Worm (Caenorhabditis elegans) whole organism, L3 larva: ENCODE results near the gene ZK666.4.

Experiments used
- ama-1 ChIP-seq: fragments of 150-350 bp; optimal IDR thresholded peaks from 2 replicates; lab custom pipeline; 2018
- daf-12 ChIP-seq: fragments of 150-350 bp; optimal IDR thresholded peaks from 2 replicates; lab custom pipeline; 2014; ENCODE audit warnings: missing biosample characterization, missing genetic modification reagents, missing genetic modification characterization
- eor-1 ChIP-seq, 2 experiments: fragments of 150-350 bp; optimal IDR thresholded peaks; 2 replicates each; lab custom pipeline; 2014 to 2018; ENCODE audit warnings: missing biosample characterization in 2 of 2, missing genetic modification characterization in 2 of 2
- nfya-1 ChIP-seq: sonication (generic microtip); optimal IDR thresholded peaks from 2 replicates; lab custom pipeline; 2017; ENCODE audit warnings: missing genetic modification characterization, mild to moderate bottlenecking, missing compliant biosample characterization, antibody characterized with exemption, moderate library complexity; ENCODE audit not compliant: insufficient read depth
- nhr-11 ChIP-seq: fragments of 150-350 bp; optimal IDR thresholded peaks from 2 replicates; lab custom pipeline; 2014; ENCODE audit warnings: missing biosample characterization, missing genetic modification characterization
- nhr-237 ChIP-seq: fragments of 150-350 bp; optimal IDR thresholded peaks from 2 replicates; lab custom pipeline; 2014; ENCODE audit warnings: missing biosample characterization, missing genetic modification characterization
- nhr-28 ChIP-seq: fragments of 150-350 bp; optimal IDR thresholded peaks from 2 replicates; lab custom pipeline; 2014; ENCODE audit warnings: missing biosample characterization, missing genetic modification characterization
- nhr-43 ChIP-seq: sonication (generic microtip); optimal IDR thresholded peaks from 2 replicates; lab custom pipeline; 2016; ENCODE audit warnings: mild to moderate bottlenecking, missing genetic modification characterization, missing compliant biosample characterization; ENCODE audit not compliant: poor library complexity, severe bottlenecking
- pha-4 ChIP-seq: fragments of 150-350 bp; optimal IDR thresholded peaks from 2 replicates; lab custom pipeline; 2014; ENCODE audit warnings: missing biosample characterization, missing genetic modification reagents, missing genetic modification characterization
- pqm-1 ChIP-seq: fragments of 150-350 bp; optimal IDR thresholded peaks from 2 replicates; lab custom pipeline; 2017; ENCODE audit warnings: missing biosample characterization, missing genetic modification characterization, inconsistent platforms
- skn-1 ChIP-seq: fragments of 150-350 bp; optimal IDR thresholded peaks from 2 replicates; lab custom pipeline; 2014; ENCODE audit warnings: missing biosample characterization, missing genetic modification characterization
- snpc-4 ChIP-seq: fragments of 150-350 bp; optimal IDR thresholded peaks from 2 replicates; lab custom pipeline; 2014; ENCODE audit warnings: missing biosample characterization, missing genetic modification characterization
- unc-62 ChIP-seq: fragments of 150-350 bp; sonication (generic microtip); optimal IDR thresholded peaks from 4 replicates; lab custom pipeline; 2014; ENCODE audit warnings: missing biosample characterization, missing genetic modification reagents, missing genetic modification characterization
- ztf-11 ChIP-seq: fragments of 150-350 bp; optimal IDR thresholded peaks from 2 replicates; lab custom pipeline; 2014; ENCODE audit warnings: missing biosample characterization, missing genetic modification characterization

DNA sequence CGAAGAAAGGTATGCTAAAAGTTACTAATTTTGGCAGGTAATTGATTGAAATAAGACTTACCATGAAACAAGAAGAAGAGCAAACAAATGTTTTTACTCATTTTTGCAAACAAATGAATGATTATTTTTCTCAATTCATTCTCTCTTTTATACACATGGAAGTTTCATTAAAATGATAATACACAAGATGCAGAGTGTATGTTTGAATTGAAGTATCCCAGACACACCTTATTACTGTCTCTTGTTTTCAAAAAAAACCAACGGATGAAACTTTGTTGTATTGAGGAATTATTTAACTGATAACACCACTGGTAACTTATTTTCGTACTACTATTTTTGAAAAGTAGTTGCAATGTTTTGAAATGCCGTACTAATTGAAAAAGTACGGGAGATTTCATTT lies 2.3 kb downstream of the ZK666.4 start, which contains the start of gene clec-59:
- TF ChIP-seq nfya-1 (tag; lab: Kevin White, UChicago) (no peak), ama-1 (lab: Kevin White, UChicago) (no peak), pha-4 (tag; lab: Kevin White, UChicago) (no peak), nhr-11 (tag; lab: Kevin White, UChicago) (no peak), snpc-4 (no peak), pqm-1 (no peak), unc-62 (GFP tag; lab: Kevin White, UChicago) (no peak), ztf-11 (tag; lab: Kevin White, UChicago) (no peak), skn-1 (tag; lab: Kevin White, UChicago) (no peak), nhr-28 (tag; lab: Kevin White, UChicago) (no peak), nhr-237 (tag; lab: Kevin White, UChicago) (no peak), nhr-43 (tag; lab: Kevin White, UChicago) (no peak), eor-1 (tag; optimal IDR thresholded peaks at IDR 0.05; lab: Kevin White, UChicago) (no peak), daf-12 (tag; lab: Kevin White, UChicago) (no peak)
